Worm (Caenorhabditis elegans): ENCODE data around the gene mmaa-1.

DNA sequence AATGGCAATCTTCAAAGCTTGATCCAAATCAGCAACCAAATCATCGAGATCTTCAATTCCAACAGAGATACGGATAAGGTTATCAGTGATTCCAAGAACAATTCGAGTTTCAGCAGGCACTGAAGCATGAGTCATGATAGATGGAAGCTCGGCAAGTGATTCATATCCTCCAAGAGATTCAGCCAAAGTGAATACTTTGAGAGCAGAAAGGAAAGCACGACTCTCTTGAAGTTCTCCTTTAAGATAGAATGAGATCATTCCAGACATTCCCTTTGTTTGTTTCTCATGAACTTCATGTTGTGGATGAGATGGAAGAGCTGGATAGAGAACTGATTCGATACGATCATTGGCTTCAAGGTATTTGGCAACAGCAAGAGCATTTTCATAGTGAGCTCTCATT, 44.6 kb downstream of the mmaa-1 start:
- TF ChIP-seq fkh-10 (GFP tag; optimal IDR thresholded peaks at IDR 0.05) = no peak
- TF ChIP-seq nhr-11 (tag; optimal IDR thresholded peaks at IDR 0.05) = no peak
- no peak for TF ChIP-seq tbx-2 (tag; optimal IDR thresholded peaks at IDR 0.05)
- TF ChIP-seq nfya-1 (tag; optimal IDR thresholded peaks at IDR 0.05) = no peak
- no peak for TF ChIP-seq ceh-18 (tag; optimal IDR thresholded peaks at IDR 0.05)
- TF ChIP-seq odd-2 (tag; optimal IDR thresholded peaks at IDR 0.05) = no peak
- TF ChIP-seq madf-2 (tag; optimal IDR thresholded peaks at IDR 0.05) = no peak
- no peak for TF ChIP-seq unc-86 (tag; optimal IDR thresholded peaks at IDR 0.05)
- TF ChIP-seq ceh-45 (GFP tag; IDR thresholded peaks at IDR 0.05) = no peak
- no peak for TF ChIP-seq ama-1 (optimal IDR thresholded peaks at IDR 0.05)
- no peak for TF ChIP-seq ceh-9 (tag; optimal IDR thresholded peaks at IDR 0.05)

All from whole organism, late embryonic.